Worm (Caenorhabditis elegans): ENCODE measurements around the gene egl-4.

ce11 chrIV:1911273-1911672, 63.4 kb downstream of the egl-4 start:
- TF ChIP-seq dao-5 (tag; optimal IDR thresholded peaks at IDR 0.05) (no peak), him-1 (tag; optimal IDR thresholded peaks at IDR 0.05) (no peak)

Data from whole organism, L4/young adult.